Worm (Caenorhabditis elegans): Measurements from ENCODE around the gene R53.5.

Gene R53.5

DNA sequence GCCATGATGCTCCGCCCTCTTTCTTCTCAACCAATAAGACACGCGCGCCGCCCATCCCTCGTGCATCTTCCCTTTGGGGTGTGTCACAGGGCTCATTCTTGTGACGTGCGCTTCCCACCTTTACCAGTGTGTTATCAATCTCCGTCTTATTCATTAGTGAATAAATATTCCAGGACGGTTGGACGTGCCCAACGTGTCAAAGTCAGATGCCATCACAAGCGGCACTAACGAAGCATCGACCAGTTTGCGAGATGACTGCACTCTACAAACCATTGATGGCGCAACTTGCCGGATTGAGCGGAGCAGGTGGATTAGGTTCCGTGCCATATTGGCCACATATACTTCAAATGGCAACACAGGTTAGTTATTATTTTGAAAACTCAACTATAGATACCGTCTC, 10.2 kb downstream of the R53.5 start:
- TF ChIP-seq ztf-11 (tag; optimal IDR thresholded peaks at IDR 0.05): no peak

DNA sequence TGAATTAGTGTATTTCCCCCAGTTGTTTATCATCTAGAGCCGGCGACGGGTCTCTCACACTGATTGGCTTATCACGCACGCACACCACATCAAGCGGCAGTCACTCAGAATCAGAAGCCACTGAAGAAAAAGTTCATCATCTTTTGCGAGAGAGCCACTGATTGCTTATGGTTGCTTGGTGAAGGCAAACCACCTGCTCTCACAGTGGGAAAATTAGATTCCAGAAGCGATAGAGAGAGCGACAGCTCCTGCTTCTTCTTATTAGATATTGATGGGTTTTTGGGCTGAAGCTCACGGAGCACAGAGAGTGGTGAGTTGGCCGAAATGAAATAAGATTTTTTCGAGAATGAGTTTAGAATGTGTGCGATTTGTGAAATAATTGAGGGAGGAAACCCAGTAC, 14.2 kb downstream of the R53.5 start:
- TF ChIP-seq ces-1 (GFP tag; optimal IDR thresholded peaks at IDR 0.05) (peak; percentile 51), drap-1 (GFP tag; optimal IDR thresholded peaks at IDR 0.05) (no peak), elt-1 (tag; optimal IDR thresholded peaks at IDR 0.05; ENCODE audit: borderline replicate concordance, insufficient read depth) (no peak)

DNA sequence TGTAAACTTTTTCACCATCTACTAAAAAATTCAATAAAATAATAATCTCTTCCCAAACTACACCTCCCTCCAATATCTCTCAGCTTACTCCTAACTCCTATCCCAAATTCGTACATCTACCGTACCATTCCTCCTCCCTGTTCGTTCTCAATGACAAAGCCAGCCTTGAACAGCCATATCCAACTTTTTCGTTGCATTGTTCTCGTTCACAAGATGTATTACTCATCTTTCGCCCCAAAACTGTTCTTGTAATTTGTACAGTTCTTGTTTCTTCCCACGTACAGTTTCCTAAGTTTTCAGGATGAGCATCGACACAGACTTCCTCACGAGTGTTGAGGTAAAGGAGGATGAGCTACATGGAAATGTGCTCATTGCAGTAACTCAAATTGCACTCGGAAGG, 15.4 kb downstream of the R53.5 start, which contains the start of gene egl-43:
Gene egl-43, plus strand, starts transcription at position 301 of the 400 bp plus-strand sequence.
- TF ChIP-seq mep-1 (tag; optimal IDR thresholded peaks at IDR 0.05): no peak
- TF ChIP-seq unc-62 (GFP tag; optimal IDR thresholded peaks at IDR 0.05): no peak
- TF ChIP-seq snpc-4 (tag; optimal IDR thresholded peaks at IDR 0.05): no peak
- TF ChIP-seq sptf-1 (tag; optimal IDR thresholded peaks at IDR 0.05): no peak
- no peak for TF ChIP-seq nhr-237 (tag; optimal IDR thresholded peaks at IDR 0.05)
- TF ChIP-seq tbx-8 (GFP tag; optimal IDR thresholded peaks at IDR 0.05): no peak
- no peak for TF ChIP-seq M03D4.4 (tag; optimal IDR thresholded peaks at IDR 0.05)
- no peak for TF ChIP-seq zip-8 (tag; optimal IDR thresholded peaks at IDR 0.05)
- TF ChIP-seq ham-2 (GFP tag; optimal IDR thresholded peaks at IDR 0.05): no peak
- no peak for TF ChIP-seq bed-3 (GFP tag; optimal IDR thresholded peaks at IDR 0.05)
- TF ChIP-seq unc-120 (tag; optimal IDR thresholded peaks at IDR 0.05; ENCODE audit: poor library complexity, severe bottlenecking): no peak
- TF ChIP-seq lin-32 (GFP tag; optimal IDR thresholded peaks at IDR 0.05): no peak
- TF ChIP-seq pha-4 (tag; optimal IDR thresholded peaks at IDR 0.05): no peak
- no peak for TF ChIP-seq nhr-28 (tag; optimal IDR thresholded peaks at IDR 0.05)
- TF ChIP-seq ceh-83 (GFP tag; optimal IDR thresholded peaks at IDR 0.05): no peak
- no peak for TF ChIP-seq nhr-76 (tag; optimal IDR thresholded peaks at IDR 0.05)
- no peak for TF ChIP-seq cnd-1 (tag; optimal IDR thresholded peaks at IDR 0.05)
- no peak for TF ChIP-seq lin-13 (tag; optimal IDR thresholded peaks at IDR 0.05)
- no peak for TF ChIP-seq elt-3 (tag; optimal IDR thresholded peaks at IDR 0.05)
- TF ChIP-seq blmp-1 (tag; optimal IDR thresholded peaks at IDR 0.05): no peak

DNA sequence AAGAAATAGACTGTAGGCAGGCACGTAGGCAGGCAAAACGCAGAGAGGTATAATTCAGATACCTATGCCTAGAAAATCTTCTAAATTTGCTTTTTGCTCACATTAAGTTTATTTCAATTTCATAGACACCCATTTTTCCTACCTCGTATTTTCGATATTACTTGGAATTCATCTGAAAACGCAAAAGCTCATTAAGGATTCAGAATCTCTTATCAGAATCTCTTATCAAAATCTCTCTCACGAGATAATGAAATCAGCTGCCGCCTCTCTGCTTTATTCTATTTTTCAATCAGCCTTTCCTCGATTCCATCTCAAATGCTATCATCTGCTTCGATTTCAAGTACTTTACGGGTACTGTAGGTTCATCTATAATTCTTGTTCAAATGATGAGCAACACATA, 18.4 kb downstream of the R53.5 start:
- no peak for TF ChIP-seq sptf-1 (tag; optimal IDR thresholded peaks at IDR 0.05)

DNA sequence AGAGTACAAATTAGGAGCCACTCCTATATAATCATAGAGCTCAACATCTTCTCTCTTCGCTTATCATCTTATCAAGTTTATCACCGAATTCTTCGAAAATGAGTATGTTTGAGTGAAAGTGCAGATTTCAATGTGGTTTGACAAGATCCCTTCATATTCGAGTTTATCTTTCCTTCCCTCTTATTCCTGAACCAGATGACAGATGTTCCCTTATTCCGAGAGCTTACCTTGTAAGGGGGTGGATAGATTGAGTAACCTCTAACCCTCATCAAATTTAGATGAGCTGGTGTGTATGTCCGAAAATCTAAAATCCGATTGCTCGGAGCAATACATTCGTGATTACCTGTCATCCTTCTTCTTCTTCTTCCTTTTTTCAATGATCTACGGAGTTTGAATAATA, 21.6 kb downstream of the R53.5 start:
- TF ChIP-seq ceh-83 (GFP tag; optimal IDR thresholded peaks at IDR 0.05) (no peak), ztf-11 (tag; optimal IDR thresholded peaks at IDR 0.05) (no peak), snpc-4 (tag; optimal IDR thresholded peaks at IDR 0.05) (no peak), unc-39 (tag; optimal IDR thresholded peaks at IDR 0.05) (no peak), unc-120 (tag; optimal IDR thresholded peaks at IDR 0.05; ENCODE audit: poor library complexity, severe bottlenecking) (no peak), bed-3 (GFP tag; optimal IDR thresholded peaks at IDR 0.05) (no peak), elt-1 (tag; optimal IDR thresholded peaks at IDR 0.05; ENCODE audit: borderline replicate concordance, insufficient read depth) (no peak), M03D4.4 (tag; optimal IDR thresholded peaks at IDR 0.05) (no peak), nhr-12 (tag; optimal IDR thresholded peaks at IDR 0.05) (no peak), nhr-237 (tag; optimal IDR thresholded peaks at IDR 0.05) (no peak), blmp-1 (tag; optimal IDR thresholded peaks at IDR 0.05) (no peak), nhr-2 (tag; optimal IDR thresholded peaks at IDR 0.05) (no peak)

DNA sequence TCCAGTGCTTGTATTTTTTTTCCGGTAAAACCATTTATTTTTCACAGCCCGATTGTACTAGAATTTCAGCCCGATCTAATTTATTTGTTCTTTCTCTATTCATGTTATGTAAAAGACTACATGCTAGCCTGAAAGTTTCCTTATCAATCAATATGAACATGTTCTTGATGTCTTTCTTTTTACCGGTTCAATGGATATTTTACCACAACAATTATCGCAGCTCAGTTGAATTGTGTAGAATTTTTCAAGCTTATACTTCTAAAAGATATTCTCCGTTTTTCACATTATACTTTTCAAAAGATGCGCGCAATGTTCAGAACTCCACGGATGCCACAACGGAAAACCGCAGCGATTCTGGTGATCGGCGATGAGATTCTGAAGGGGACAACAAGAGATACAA, 26.5 kb downstream of the R53.5 start, which contains the start of gene flad-1:
Gene flad-1, plus strand, starts transcription at position 301 of the 400 bp plus-strand sequence.
- TF ChIP-seq ceh-39 (tag; optimal IDR thresholded peaks at IDR 0.05) (no peak), M03D4.4 (tag; optimal IDR thresholded peaks at IDR 0.05) (no peak), mab-5 (tag; optimal IDR thresholded peaks at IDR 0.05) (no peak), lin-32 (GFP tag; optimal IDR thresholded peaks at IDR 0.05) (no peak), elt-3 (tag; optimal IDR thresholded peaks at IDR 0.05) (no peak), pha-4 (tag; optimal IDR thresholded peaks at IDR 0.05) (no peak), cnd-1 (tag; optimal IDR thresholded peaks at IDR 0.05) (no peak), unc-39 (tag; optimal IDR thresholded peaks at IDR 0.05) (no peak), lin-13 (tag; optimal IDR thresholded peaks at IDR 0.05) (no peak), mep-1 (tag; optimal IDR thresholded peaks at IDR 0.05) (no peak)

DNA sequence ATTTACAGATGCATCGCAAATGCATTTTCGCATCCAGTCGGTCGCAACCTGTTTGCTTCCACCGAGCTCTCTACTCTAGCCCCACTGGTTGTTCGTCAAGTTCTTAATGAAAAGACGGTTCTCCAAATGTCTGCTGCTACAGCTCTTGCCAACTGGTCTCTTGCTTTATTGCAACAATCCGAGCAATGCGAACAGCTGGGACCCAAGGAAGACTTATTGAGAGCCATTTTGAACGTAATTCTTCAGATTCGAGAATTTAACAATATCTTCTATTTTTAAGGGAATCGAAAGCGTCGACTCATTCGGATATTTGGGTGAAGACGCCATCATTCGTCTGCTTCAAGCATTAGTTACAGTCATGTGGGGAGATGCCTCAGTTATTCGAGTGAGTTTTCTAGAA, 27.0 kb downstream of the R53.5 start:
- no peak for TF ChIP-seq snpc-4 (tag; optimal IDR thresholded peaks at IDR 0.05)

All from whole organism, mixed stage, embryonic.